Fruit fly (Drosophila melanogaster) Kc167 (cell line): ENCODE results near the gene CG14050.

Experiments
- Myc ChIP-seq: fragments of >200 bp; optimal IDR thresholded peaks from 2 replicates; lab custom pipeline; 2017; ENCODE audit warnings: missing external identifiers
- h ChIP-seq: fragments of >200 bp; optimal IDR thresholded peaks from 3 replicates; lab custom pipeline; 2018; ENCODE audit warnings: missing external identifiers
- psq ChIP-seq: fragments of >200 bp; optimal IDR thresholded peaks from 2 replicates; lab custom pipeline; 2017; ENCODE audit warnings: missing external identifiers
- ttk ChIP-seq: sonication (Bioruptor generic); optimal IDR thresholded peaks from 2 replicates; lab custom pipeline; 2017; ENCODE audit warnings: missing external identifiers

DNA sequence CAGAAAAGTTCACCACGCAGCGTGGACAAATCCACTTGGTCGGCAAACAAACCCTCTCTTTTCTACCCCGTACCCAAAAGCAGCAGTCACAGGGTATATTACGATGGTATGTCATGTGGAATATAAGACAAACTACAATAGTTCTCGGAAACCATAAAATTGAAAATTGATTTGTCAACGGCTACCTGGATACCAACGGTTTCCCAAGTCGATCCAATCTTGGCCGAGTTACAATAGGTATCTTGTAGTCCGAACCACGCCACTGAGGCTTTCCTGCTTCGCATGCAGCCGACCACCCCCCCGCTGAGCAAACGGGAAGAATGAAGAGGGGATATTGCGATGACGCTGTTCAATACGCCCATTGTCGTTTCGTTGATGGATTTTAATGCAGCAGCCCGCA is 7.6 kb downstream of the CG14050 start:
- TF ChIP-seq h (lab: Kevin White, UChicago) = no peak
- no peak for TF ChIP-seq ttk
- no peak for TF ChIP-seq psq
- TF ChIP-seq Myc (lab: Kevin White, UChicago) = no peak
